Fruit fly (Drosophila melanogaster) whole organism, embryonic: Measurements from ENCODE around the gene CG10431.

ENCODE experiments used
- ATbp ChIP-seq: fragments of 200-800 bp; sonication (Bioruptor generic); optimal IDR thresholded peaks from 2 replicates; lab custom pipeline; 2017; ENCODE audit warnings: missing biosample characterization, mild to moderate bottlenecking, missing genetic modification characterization, missing genetic modification reagents
- Abd-B ChIP-seq: fragments of 200-800 bp; sonication (Bioruptor generic); optimal IDR thresholded peaks from 2 replicates; lab custom pipeline; 2018; ENCODE audit warnings: missing biosample characterization, mild to moderate bottlenecking, missing genetic modification characterization, moderate library complexity
- Awh ChIP-seq: fragments of 200-800 bp; sonication (Bioruptor generic); IDR thresholded peaks from 2 replicates; pipeline ENCODE4, ENCODE4 v1.3.6; 2022; ENCODE audit warnings: missing biosample characterization, missing genetic modification characterization
- BtbVII ChIP-seq: fragments of 200-800 bp; sonication (Bioruptor generic); optimal IDR thresholded peaks from 3 replicates; lab custom pipeline; 2017; ENCODE audit warnings: missing biosample characterization, mild to moderate bottlenecking, missing genetic modification characterization
- CG10267 ChIP-seq: fragments of 200-800 bp; sonication (Bioruptor generic); optimal IDR thresholded peaks from 2 replicates; lab custom pipeline; 2018; ENCODE audit warnings: missing biosample characterization, mild to moderate bottlenecking, missing genetic modification characterization, moderate library complexity
- CG10462 ChIP-seq: fragments of 200-800 bp; sonication (Bioruptor generic); optimal IDR thresholded peaks from 2 replicates; lab custom pipeline; 2016; ENCODE audit warnings: missing biosample characterization, missing genetic modification characterization
- CG10543 ChIP-seq: fragments of 200-800 bp; sonication (Bioruptor generic); optimal IDR thresholded peaks from 3 replicates; lab custom pipeline; 2017; ENCODE audit warnings: missing biosample characterization, mild to moderate bottlenecking, missing genetic modification characterization, moderate library complexity
- CG10565 ChIP-seq: fragments of 200-800 bp; sonication (Bioruptor generic); optimal IDR thresholded peaks from 3 replicates; lab custom pipeline; 2016; ENCODE audit warnings: missing biosample characterization, mild to moderate bottlenecking, missing genetic modification characterization
- CG1529 ChIP-seq: fragments of 200-800 bp; sonication (Bioruptor generic); optimal IDR thresholded peaks from 3 replicates; lab custom pipeline; 2018; ENCODE audit warnings: missing biosample characterization, missing genetic modification characterization
- CG17359 ChIP-seq: fragments of 200-800 bp; sonication (Bioruptor generic); optimal IDR thresholded peaks from 3 replicates; lab custom pipeline; 2018; ENCODE audit warnings: missing biosample characterization, mild to moderate bottlenecking, missing genetic modification characterization, moderate library complexity
- CG17361 ChIP-seq: fragments of 200-800 bp; sonication (Bioruptor generic); IDR thresholded peaks from 3 replicates; pipeline ENCODE4 v1.3.6; 2022; ENCODE audit warnings: missing biosample characterization, missing genetic modification characterization
- CG18599 ChIP-seq: fragments of 200-800 bp; sonication (Bioruptor generic); optimal IDR thresholded peaks from 3 replicates; lab custom pipeline; 2017; ENCODE audit warnings: missing biosample characterization, missing genetic modification characterization, mild to moderate bottlenecking, moderate library complexity, missing genetic modification reagents
- CG30020 ChIP-seq: fragments of 200-800 bp; optimal IDR thresholded peaks from 2 replicates; lab custom pipeline; 2019; ENCODE audit warnings: missing biosample characterization, mild to moderate bottlenecking, missing genetic modification characterization, moderate library complexity
- CG3163 ChIP-seq: fragments of 200-800 bp; sonication (Bioruptor generic); optimal IDR thresholded peaks from 3 replicates; lab custom pipeline; 2016; ENCODE audit warnings: missing biosample characterization, missing genetic modification characterization
- CG32532 ChIP-seq: fragments of 200-800 bp; sonication (Bioruptor generic); IDR thresholded peaks from 2 replicates; pipeline ENCODE4 v1.3.6; 2022; ENCODE audit warnings: missing biosample characterization, missing genetic modification characterization
- CG34376 ChIP-seq: fragments of 200-800 bp; sonication (Bioruptor generic); optimal IDR thresholded peaks from 2 replicates; lab custom pipeline; 2018; ENCODE audit warnings: missing biosample characterization, mild to moderate bottlenecking, missing genetic modification characterization
- CG3838 ChIP-seq: fragments of 200-800 bp; sonication (Bioruptor generic); optimal IDR thresholded peaks from 3 replicates; lab custom pipeline; 2016; ENCODE audit warnings: missing biosample characterization, missing genetic modification characterization
- CG4617 ChIP-seq: fragments of 200-800 bp; sonication (Bioruptor generic); optimal IDR thresholded peaks from 3 replicates; lab custom pipeline; 2016; ENCODE audit warnings: missing biosample characterization, missing genetic modification characterization, borderline replicate concordance
- CG5953 ChIP-seq: fragments of 200-800 bp; sonication (Bioruptor generic); IDR thresholded peaks from 2 replicates; pipeline ENCODE4 v1.3.6; 2022; ENCODE audit warnings: missing biosample characterization, missing genetic modification characterization
- CG8290 ChIP-seq, 3 experiments: fragments of 200-800 bp; sonication (Bioruptor generic); optimal IDR thresholded peaks; 2 replicates each; lab custom pipeline; 2016 to 2019; ENCODE audit warnings: missing biosample characterization in 3 of 3, missing genetic modification characterization in 3 of 3, mild to moderate bottlenecking in 2 of 3, moderate library complexity in 1 of 3
- CoRest ChIP-seq: fragments of 200-800 bp; sonication (Bioruptor generic); optimal IDR thresholded peaks from 3 replicates; lab custom pipeline; 2018; ENCODE audit warnings: missing biosample characterization, mild to moderate bottlenecking, missing genetic modification characterization, moderate library complexity
- D19A ChIP-seq: fragments of 200-800 bp; optimal IDR thresholded peaks from 3 replicates; lab custom pipeline; 2019; ENCODE audit warnings: missing biosample characterization, mild to moderate bottlenecking, missing genetic modification characterization, moderate library complexity
- E2f1 ChIP-seq: fragments of 200-800 bp; sonication (Bioruptor generic); IDR thresholded peaks from 2 replicates; pipeline ENCODE4 v1.3.6; 2022; ENCODE audit warnings: missing biosample characterization, missing genetic modification characterization
- Ets65A ChIP-seq: fragments of 200-800 bp; sonication (Bioruptor generic); peaks from one replicate; lab custom pipeline; 2016; ENCODE audit warnings: missing biosample characterization, missing genetic modification characterization
- GATAe ChIP-seq: fragments of 200-800 bp; sonication (Bioruptor generic); conservative IDR thresholded peaks from 2 replicates; pipeline ENCODE4 v1.3.6; 2022; ENCODE audit warnings: missing biosample characterization, missing genetic modification characterization
- HHEX ChIP-seq: fragments of 200-800 bp; sonication (Bioruptor generic); optimal IDR thresholded peaks from 3 replicates; lab custom pipeline; 2017; ENCODE audit warnings: missing biosample characterization, mild to moderate bottlenecking, missing genetic modification characterization, missing genetic modification reagents
- HLH3B ChIP-seq: fragments of 200-800 bp; sonication (Bioruptor generic); IDR thresholded peaks from 2 replicates; pipeline ENCODE4 v1.3.6; 2022; ENCODE audit warnings: missing biosample characterization, missing genetic modification characterization
- Hey ChIP-seq: fragments of 200-800 bp; sonication (Bioruptor generic); optimal IDR thresholded peaks from 3 replicates; lab custom pipeline; 2018; ENCODE audit warnings: missing biosample characterization, mild to moderate bottlenecking, missing genetic modification characterization
- HmgZ ChIP-seq: fragments of 200-800 bp; sonication (Bioruptor generic); optimal IDR thresholded peaks from 2 replicates; lab custom pipeline; 2018; ENCODE audit warnings: missing biosample characterization, mild to moderate bottlenecking, missing genetic modification characterization
- Hr51 ChIP-seq, 2 experiments: fragments of 200-800 bp; sonication (Bioruptor generic); optimal IDR thresholded peaks; 2 replicates in 1 of 2; 3 replicates in 1 of 2; lab custom pipeline; 2016 to 2018; ENCODE audit warnings: missing biosample characterization in 2 of 2, missing genetic modification characterization in 2 of 2, mild to moderate bottlenecking in 1 of 2, moderate library complexity in 1 of 2
- Kr ChIP-seq: fragments of 200-800 bp; sonication (Bioruptor generic); optimal IDR thresholded peaks from 2 replicates; lab custom pipeline; 2017; ENCODE audit warnings: missing biosample characterization, mild to moderate bottlenecking, missing genetic modification characterization
- Pdp1 ChIP-seq, 2 experiments: fragments of 200-800 bp; sonication (Bioruptor generic); optimal IDR thresholded peaks; 3 replicates each; lab custom pipeline; 2016; ENCODE audit warnings: missing biosample characterization in 2 of 2, missing genetic modification characterization in 2 of 2, mild to moderate bottlenecking in 1 of 2, moderate library complexity in 1 of 2
- Xrp1 ChIP-seq: fragments of 200-800 bp; sonication (Bioruptor generic); IDR thresholded peaks from 2 replicates; pipeline ENCODE4 v1.3.6; 2022; ENCODE audit warnings: missing biosample characterization, missing genetic modification characterization
- ap ChIP-seq: fragments of 200-800 bp; sonication (Bioruptor generic); IDR thresholded peaks from 2 replicates; pipeline ENCODE4 v1.3.6; 2022; ENCODE audit warnings: missing biosample characterization, missing genetic modification characterization
- bcd ChIP-seq: fragments of 200-800 bp; sonication (Bioruptor generic); optimal IDR thresholded peaks from 2 replicates; lab custom pipeline; 2017; ENCODE audit warnings: missing biosample characterization, mild to moderate bottlenecking, missing genetic modification characterization
- da ChIP-seq: fragments of 200-800 bp; sonication (Bioruptor generic); optimal IDR thresholded peaks from 2 replicates; lab custom pipeline; 2016; ENCODE audit warnings: missing biosample characterization, missing genetic modification characterization
- en ChIP-seq: fragments of 200-800 bp; sonication (Bioruptor generic); optimal IDR thresholded peaks from 2 replicates; lab custom pipeline; 2016; ENCODE audit warnings: missing biosample characterization, missing genetic modification characterization
- exex ChIP-seq: fragments of 200-800 bp; sonication (Bioruptor generic); optimal IDR thresholded peaks from 4 replicates; lab custom pipeline; 2018; ENCODE audit warnings: missing biosample characterization, mild to moderate bottlenecking, missing genetic modification characterization, moderate library complexity
- grn ChIP-seq: fragments of 200-800 bp; sonication (Bioruptor generic); optimal IDR thresholded peaks from 3 replicates; lab custom pipeline; 2017; ENCODE audit warnings: missing biosample characterization, missing genetic modification characterization
- knrl ChIP-seq: fragments of 200-800 bp; sonication (Bioruptor generic); IDR thresholded peaks from 3 replicates; pipeline ENCODE4 v1.3.6; 2022; ENCODE audit warnings: missing biosample characterization, missing genetic modification characterization; ENCODE audit not compliant: partially characterized antibody
- maf-S ChIP-seq: fragments of 200-800 bp; sonication (Bioruptor generic); optimal IDR thresholded peaks from 2 replicates; lab custom pipeline; 2016; ENCODE audit warnings: missing biosample characterization, missing genetic modification characterization
- mirr ChIP-seq: fragments of 200-800 bp; sonication (Bioruptor generic); optimal IDR thresholded peaks from 3 replicates; lab custom pipeline; 2018; ENCODE audit warnings: missing biosample characterization, mild to moderate bottlenecking, missing genetic modification characterization
- nau ChIP-seq: fragments of 200-800 bp; sonication (Bioruptor generic); optimal IDR thresholded peaks from 3 replicates; lab custom pipeline; 2017; ENCODE audit warnings: missing biosample characterization, mild to moderate bottlenecking, missing genetic modification characterization, missing genetic modification reagents
- onecut ChIP-seq: fragments of 200-800 bp; sonication (Bioruptor generic); IDR thresholded peaks from 2 replicates; pipeline ENCODE4 v1.3.6; 2022; ENCODE audit warnings: missing biosample characterization, missing genetic modification characterization
- pfk ChIP-seq: fragments of 200-800 bp; sonication (Bioruptor generic); optimal IDR thresholded peaks from 2 replicates; lab custom pipeline; 2018; ENCODE audit warnings: missing biosample characterization, mild to moderate bottlenecking, missing genetic modification characterization, moderate library complexity
- sug ChIP-seq: fragments of 200-800 bp; optimal IDR thresholded peaks from 2 replicates; lab custom pipeline; 2019; ENCODE audit warnings: missing biosample characterization, mild to moderate bottlenecking, missing genetic modification characterization, moderate library complexity

The CG10431 gene

DNA sequence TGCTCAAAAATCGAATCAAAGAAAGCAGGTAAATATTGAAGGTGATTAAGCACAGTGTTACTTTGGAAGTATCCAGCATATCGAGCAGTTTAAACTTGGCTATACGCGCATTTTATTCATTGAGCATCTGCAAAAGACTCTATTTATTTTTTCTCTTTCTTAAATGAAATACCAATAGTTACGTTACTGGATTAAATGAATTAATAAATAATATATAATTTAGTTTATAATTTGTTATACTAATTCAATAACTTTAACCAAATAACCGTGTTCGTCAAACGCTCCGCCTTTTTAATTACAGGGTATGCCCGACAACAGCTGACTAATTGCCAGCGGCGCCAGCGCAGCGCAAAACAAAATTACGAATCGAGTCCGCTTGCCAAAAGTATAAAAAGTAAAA, 7.7 kb upstream of the CG10431 start (continued):
- peak; percentile 33 for TF ChIP-seq Abd-B (GFP tag; lab: Kevin White, UChicago)

DNA sequence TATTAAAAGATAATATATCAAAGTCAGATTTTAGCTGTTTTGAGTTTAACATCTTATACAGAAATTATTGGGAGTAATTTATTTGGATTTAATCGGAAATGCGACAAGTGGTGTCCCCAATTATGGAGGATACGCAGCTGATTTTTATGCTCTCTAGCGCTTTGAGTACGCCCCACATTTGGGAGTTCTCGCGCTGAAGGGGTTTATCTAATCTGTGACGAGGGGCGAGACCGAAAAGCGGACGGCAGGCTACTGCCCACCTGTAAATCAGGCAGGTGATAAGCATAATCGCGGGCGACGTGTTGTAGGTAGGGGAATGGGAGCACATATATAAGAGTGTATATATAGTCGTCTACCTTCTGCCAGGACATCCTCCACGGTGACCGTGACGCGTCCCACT, 6.6 kb upstream of the CG10431 start:
- TF ChIP-seq Awh (GFP tag; lab: Robert Waterston, UW) (no peak), CG10543 (GFP tag; lab: Kevin White, UChicago) (peak; percentile 33), CG32532 (peak; percentile 14; the same call in 1 of the 2 replicates), Pdp1 (GFP tag; optimal IDR thresholded peaks at IDR 0.05; lab: Kevin White, UChicago) (peak in 1 of 2 experiments; percentile 11), CG1529 (GFP tag; lab: Kevin White, UChicago) (peak; percentile 69), E2f1 (GFP tag; lab: Robert Waterston, UW) (no peak), BtbVII (GFP tag; lab: Kevin White, UChicago) (peak; percentile 27), Kr (GFP tag; lab: Kevin White, UChicago) (peak; percentile 46), Hey (tag; lab: Kevin White, UChicago) (peak; percentile 87), grn (peak; percentile 35), CG4617 (no peak), HLH3B (GFP tag; lab: Robert Waterston, UW) (0 out of 2 replicates have a peak, but pooled peaks have one; percentile 21), mirr (peak; percentile 12), GATAe (GFP tag; lab: Robert Waterston, UW) (peak; percentile 74), CG8290 (GFP tag; optimal IDR thresholded peaks at IDR 0.05; lab: Kevin White, UChicago) (no peak), CG8290 (tag; optimal IDR thresholded peaks at IDR 0.05; lab: Kevin White, UChicago) (peak in 1 of 2 experiments; percentile 28), Ets65A (GFP tag; lab: Kevin White, UChicago) (no peak), CG5953 (no peak), exex (tag; lab: Kevin White, UChicago) (peak; percentile 68), D19A (tag; lab: Kevin White, UChicago) (peak; percentile 15), CG18599 (peak; percentile 8), sug (tag; lab: Kevin White, UChicago) (peak; percentile 37), CG3838 (GFP tag; lab: Kevin White, UChicago) (no peak), CG34376 (peak; percentile 8), HmgZ (tag; lab: Kevin White, UChicago) (peak; percentile 36), HHEX (GFP tag; lab: Kevin White, UChicago) (no peak)
- TF ChIP-seq, all 482 proteins: peak for 18

dm6 chr2L:18968370-18969105, 6.0 kb upstream of the CG10431 start, which contains the start of the genes Nak and Tango6:
Gene Nak, minus strand, starts transcription at chr2L:18968744.
Gene Tango6, plus strand, starts transcription at chr2L:18969028.
- TF ChIP-seq CG17361 (peak; percentile 63; the same call in 2 of the 3 replicates), CG17359 (tag; lab: Kevin White, UChicago) (no peak), CG10462 (GFP tag; lab: Kevin White, UChicago) (no peak), nau (GFP tag; lab: Kevin White, UChicago) (peak; percentile 37), pfk (GFP tag; lab: Kevin White, UChicago) (no peak), CG30020 (tag; lab: Kevin White, UChicago) (peak; percentile 77), maf-S (GFP tag; lab: Kevin White, UChicago) (peak; percentile 0), Xrp1 (GFP tag; lab: Robert Waterston, UW) (no peak), Hr51 (GFP tag; optimal IDR thresholded peaks at IDR 0.05; lab: Kevin White, UChicago) (peak in 1 of 2 experiments; percentile 18), CG10267 (tag; lab: Kevin White, UChicago) (peak; percentile 76), ap (GFP tag; lab: Robert Waterston, UW) (no peak), bcd (no peak), onecut (GFP tag; lab: Robert Waterston, UW) (peak; percentile 26; the same call in 1 of the 2 replicates), ATbp (no peak), knrl (peak; percentile 96), CG10565 (GFP tag; lab: Kevin White, UChicago) (no peak), CoRest (tag; lab: Kevin White, UChicago) (peak; percentile 65), CG8290 (GFP tag; optimal IDR thresholded peaks at IDR 0.05; lab: Kevin White, UChicago) (peak; percentile 24), CG8290 (tag; optimal IDR thresholded peaks at IDR 0.05; lab: Kevin White, UChicago) (peak; percentile 14 to 51), CG3163 (GFP tag; lab: Kevin White, UChicago) (peak; percentile 4), en (GFP tag; lab: Kevin White, UChicago) (no peak), da (GFP tag; lab: Kevin White, UChicago) (no peak)
